Worm (Caenorhabditis elegans) whole organism, L1 larva: ENCODE results near the gene noa-1.

Experiments used
- C34B4.2 ChIP-seq: sonication (generic microtip); optimal IDR thresholded peaks from 2 replicates; lab custom pipeline; 2017; ENCODE audit warnings: mild to moderate bottlenecking, missing genetic modification characterization, missing compliant biosample characterization
- aha-1 ChIP-seq: fragments of 150-350 bp; optimal IDR thresholded peaks from 2 replicates; lab custom pipeline; 2014; ENCODE audit warnings: missing biosample characterization, missing genetic modification characterization
- ama-1 ChIP-seq: fragments of 150-350 bp; optimal IDR thresholded peaks from 2 replicates; lab custom pipeline; 2014
- blmp-1 ChIP-seq: fragments of 150-350 bp; optimal IDR thresholded peaks from 2 replicates; lab custom pipeline; 2014; ENCODE audit warnings: missing biosample characterization, missing genetic modification characterization
- ceh-63 ChIP-seq: fragments of 200-800 bp; sonication (Bioruptor generic); optimal IDR thresholded peaks from 2 replicates; lab custom pipeline; 2018; ENCODE audit warnings: mild to moderate bottlenecking, missing genetic modification characterization, missing compliant biosample characterization
- ceh-82 ChIP-seq, 3 experiments: fragments of 150-350 bp in 1 of 3; sonication (generic microtip) in 2 of 3; optimal IDR thresholded peaks; 2 replicates each; lab custom pipeline; 2014 to 2017; ENCODE audit warnings: missing biosample characterization in 3 of 3, missing genetic modification characterization in 3 of 3
- ceh-88 ChIP-seq: fragments of 200-800 bp; sonication (Bioruptor generic); IDR thresholded peaks from 2 replicates; pipeline ENCODE4 v1.3.6; 2022; ENCODE audit warnings: missing genetic modification characterization, missing compliant biosample characterization
- ces-1 ChIP-seq: fragments of 150-350 bp; optimal IDR thresholded peaks from 2 replicates; lab custom pipeline; 2014; ENCODE audit warnings: missing biosample characterization, missing genetic modification reagents, missing genetic modification characterization
- dpl-1 ChIP-seq, 3 experiments: fragments of 150-350 bp in 2 of 3; sonication (generic microtip) in 1 of 3; optimal IDR thresholded peaks; 2 replicates each; lab custom pipeline; 2014 to 2017; ENCODE audit warnings: missing biosample characterization in 3 of 3, missing genetic modification characterization in 3 of 3, missing genetic modification reagents in 3 of 3
- dsc-1 ChIP-seq: sonication (generic microtip); optimal IDR thresholded peaks from 2 replicates; lab custom pipeline; 2016; ENCODE audit warnings: mild to moderate bottlenecking, missing genetic modification characterization, missing compliant biosample characterization
- efl-1 ChIP-seq, 4 experiments: fragments of 150-350 bp; optimal IDR thresholded peaks in 3 of 4; peaks in 1 of 4; 1 replicate in 1 of 4; 2 replicates in 3 of 4; lab custom pipeline; 2014; ENCODE audit warnings: missing biosample characterization in 2 of 4, missing genetic modification characterization in 2 of 4, missing genetic modification reagents in 2 of 4
- efl-3 ChIP-seq: fragments of 200-800 bp; sonication (Bioruptor generic); optimal IDR thresholded peaks from 2 replicates; lab custom pipeline; 2018; ENCODE audit warnings: mild to moderate bottlenecking, missing genetic modification characterization, missing compliant biosample characterization
- egl-13 ChIP-seq: sonication (generic microtip); optimal IDR thresholded peaks from 2 replicates; lab custom pipeline; 2016; ENCODE audit warnings: missing genotype, missing genetic modification reagents, missing genetic modification characterization, missing compliant biosample characterization
- egl-27 ChIP-seq, 2 experiments: fragments of 150-350 bp in 1 of 2; sonication (generic microtip); optimal IDR thresholded peaks; 3 replicates each; lab custom pipeline; 2017 to 2018; ENCODE audit warnings: missing biosample characterization in 2 of 2, missing genetic modification characterization in 2 of 2, missing genetic modification reagents in 2 of 2
- elt-2 ChIP-seq: sonication (generic microtip); optimal IDR thresholded peaks from 2 replicates; lab custom pipeline; 2016; ENCODE audit warnings: missing genetic modification characterization, mild to moderate bottlenecking, inconsistent platforms, missing compliant biosample characterization, missing genetic modification reagents
- ets-5 ChIP-seq: fragments of 200-800 bp; sonication (Bioruptor generic); IDR thresholded peaks from 2 replicates; pipeline ENCODE4 v1.3.6; 2022; ENCODE audit warnings: missing genetic modification characterization, missing compliant biosample characterization
- fkh-4 ChIP-seq: sonication (generic microtip); optimal IDR thresholded peaks from 2 replicates; lab custom pipeline; 2016; ENCODE audit warnings: missing compliant biosample characterization, missing genetic modification characterization, borderline replicate concordance
- grh-1 ChIP-seq: fragments of 200-800 bp; sonication (Bioruptor generic); IDR thresholded peaks from 2 replicates; pipeline ENCODE4 v1.3.6; 2022; ENCODE audit warnings: missing genetic modification reagents, missing genetic modification characterization, missing compliant biosample characterization
- hlh-17 ChIP-seq: fragments of 200-800 bp; sonication (Bioruptor generic); optimal IDR thresholded peaks from 2 replicates; lab custom pipeline; 2018; ENCODE audit warnings: missing genetic modification characterization, mild to moderate bottlenecking, missing compliant biosample characterization, moderate library complexity, borderline replicate concordance
- hlh-4 ChIP-seq: sonication (generic microtip); optimal IDR thresholded peaks from 2 replicates; lab custom pipeline; 2016; ENCODE audit warnings: mild to moderate bottlenecking, missing genetic modification characterization, missing compliant biosample characterization
- hpl-2 ChIP-seq: fragments of 150-350 bp; optimal IDR thresholded peaks from 2 replicates; lab custom pipeline; 2014; ENCODE audit warnings: missing biosample characterization, missing genetic modification reagents, missing genetic modification characterization
- isw-1 ChIP-seq: fragments of 200-800 bp; sonication (Bioruptor generic); IDR thresholded peaks from 2 replicates; pipeline ENCODE4 v1.3.6; 2022; ENCODE audit warnings: missing genetic modification characterization, missing compliant biosample characterization
- jun-1 ChIP-seq: fragments of 150-350 bp; optimal IDR thresholded peaks from 2 replicates; lab custom pipeline; 2014; ENCODE audit warnings: missing biosample characterization, missing genetic modification reagents, missing genetic modification characterization
- lin-15B ChIP-seq: fragments of 150-350 bp; sonication (generic microtip); optimal IDR thresholded peaks from 3 replicates; lab custom pipeline; 2014; ENCODE audit warnings: missing biosample characterization, missing genetic modification characterization
- lin-35 ChIP-seq, 2 experiments: fragments of 150-350 bp; optimal IDR thresholded peaks; 2 replicates each; lab custom pipeline; 2014; ENCODE audit warnings: missing biosample characterization in 2 of 2, missing genetic modification characterization in 2 of 2, missing genetic modification reagents in 2 of 2
- mab-9 ChIP-seq: fragments of 200-800 bp; sonication (Bioruptor generic); IDR thresholded peaks from 2 replicates; pipeline ENCODE4 v1.3.6; 2022; ENCODE audit warnings: missing genetic modification reagents, missing genetic modification characterization, missing compliant biosample characterization
- mdl-1 ChIP-seq, 2 experiments: fragments of 150-350 bp; optimal IDR thresholded peaks; 2 replicates each; lab custom pipeline; 2014 to 2017; ENCODE audit warnings: missing biosample characterization in 2 of 2, missing genetic modification characterization in 2 of 2, inconsistent platforms in 1 of 2
- mef-2 ChIP-seq: fragments of 150-350 bp; optimal IDR thresholded peaks from 2 replicates; lab custom pipeline; 2014; ENCODE audit warnings: missing biosample characterization, missing genetic modification characterization
- nhr-11 ChIP-seq: fragments of 150-350 bp; optimal IDR thresholded peaks from 2 replicates; lab custom pipeline; 2014; ENCODE audit warnings: missing biosample characterization, missing genetic modification characterization
- nhr-19 ChIP-seq: fragments of 200-800 bp; sonication (Bioruptor generic); conservative IDR thresholded peaks from 2 replicates; pipeline ENCODE4 v1.3.6; 2022; ENCODE audit warnings: missing genetic modification characterization, missing compliant biosample characterization
- nhr-20 ChIP-seq: sonication (generic microtip); optimal IDR thresholded peaks from 2 replicates; lab custom pipeline; 2016; ENCODE audit warnings: mild to moderate bottlenecking, missing genetic modification characterization, missing compliant biosample characterization
- nhr-28 ChIP-seq: fragments of 150-350 bp; optimal IDR thresholded peaks from 2 replicates; lab custom pipeline; 2014; ENCODE audit warnings: missing biosample characterization, missing genetic modification characterization
- nhr-71 ChIP-seq: sonication (generic microtip); optimal IDR thresholded peaks from 2 replicates; lab custom pipeline; 2016; ENCODE audit warnings: mild to moderate bottlenecking, missing genetic modification characterization, moderate library complexity, missing compliant biosample characterization
- nhr-77 ChIP-seq: fragments of 150-350 bp; optimal IDR thresholded peaks from 2 replicates; lab custom pipeline; 2014; ENCODE audit warnings: missing biosample characterization, missing genetic modification characterization
- nhr-84 ChIP-seq: sonication (generic microtip); optimal IDR thresholded peaks from 2 replicates; lab custom pipeline; 2017; ENCODE audit warnings: missing biosample characterization, missing genetic modification characterization
- nhr-85 ChIP-seq: sonication (generic microtip); peaks from one replicate; lab custom pipeline; 2016; ENCODE audit warnings: missing genetic modification characterization, inconsistent platforms, missing compliant biosample characterization
- pqm-1 ChIP-seq: sonication (generic microtip); optimal IDR thresholded peaks from 3 replicates; lab custom pipeline; 2017; ENCODE audit warnings: missing biosample characterization, missing genetic modification characterization
- snpc-4 ChIP-seq: fragments of 150-350 bp; optimal IDR thresholded peaks from 2 replicates; lab custom pipeline; 2014; ENCODE audit warnings: missing biosample characterization, missing genetic modification characterization
- sox-4 ChIP-seq: sonication (generic microtip); optimal IDR thresholded peaks from 2 replicates; lab custom pipeline; 2016; ENCODE audit warnings: missing genetic modification characterization, missing compliant biosample characterization
- sptf-1 ChIP-seq: fragments of 150-350 bp; optimal IDR thresholded peaks from 2 replicates; lab custom pipeline; 2014; ENCODE audit warnings: missing biosample characterization, missing genetic modification characterization
- sup-37 ChIP-seq: fragments of 200-800 bp; sonication (Bioruptor generic); optimal IDR thresholded peaks from 2 replicates; lab custom pipeline; 2018; ENCODE audit warnings: mild to moderate bottlenecking, missing genetic modification characterization, missing compliant biosample characterization
- swsn-7 ChIP-seq: sonication (generic microtip); optimal IDR thresholded peaks from 2 replicates; lab custom pipeline; 2016; ENCODE audit warnings: missing genetic modification characterization, missing compliant biosample characterization
- tbx-2 ChIP-seq: sonication (generic microtip); optimal IDR thresholded peaks from 2 replicates; lab custom pipeline; 2016; ENCODE audit warnings: missing genetic modification characterization, missing compliant biosample characterization
- tlp-1 ChIP-seq: fragments of 150-350 bp; optimal IDR thresholded peaks from 2 replicates; lab custom pipeline; 2014; ENCODE audit warnings: missing biosample characterization, missing genetic modification characterization
- unc-130 ChIP-seq: fragments of 150-350 bp; optimal IDR thresholded peaks from 2 replicates; lab custom pipeline; 2017; ENCODE audit warnings: missing biosample characterization, missing genetic modification characterization, inconsistent platforms
- unc-30 ChIP-seq: sonication (generic microtip); optimal IDR thresholded peaks from 2 replicates; lab custom pipeline; 2017; ENCODE audit warnings: missing biosample characterization, missing genetic modification characterization
- unc-98 ChIP-seq: fragments of 200-800 bp; sonication (Bioruptor generic); IDR thresholded peaks from 2 replicates; pipeline ENCODE4 v1.3.6; 2022; ENCODE audit warnings: missing genetic modification characterization, missing compliant biosample characterization
- xbp-1 ChIP-seq: sonication (generic microtip); optimal IDR thresholded peaks from 2 replicates; lab custom pipeline; 2016; ENCODE audit warnings: missing genetic modification characterization, missing compliant biosample characterization
- zip-4 ChIP-seq: fragments of 200-800 bp; sonication (Bioruptor generic); optimal IDR thresholded peaks from 2 replicates; lab custom pipeline; 2018; ENCODE audit warnings: mild to moderate bottlenecking, missing genetic modification characterization, moderate library complexity, missing compliant biosample characterization
- ztf-11 ChIP-seq, 2 experiments: sonication (generic microtip); optimal IDR thresholded peaks; 2 replicates each; lab custom pipeline; 2016 to 2017; ENCODE audit warnings: missing genetic modification characterization in 2 of 2, missing biosample characterization in 1 of 2, missing compliant biosample characterization in 1 of 2

Gene noa-1

DNA sequence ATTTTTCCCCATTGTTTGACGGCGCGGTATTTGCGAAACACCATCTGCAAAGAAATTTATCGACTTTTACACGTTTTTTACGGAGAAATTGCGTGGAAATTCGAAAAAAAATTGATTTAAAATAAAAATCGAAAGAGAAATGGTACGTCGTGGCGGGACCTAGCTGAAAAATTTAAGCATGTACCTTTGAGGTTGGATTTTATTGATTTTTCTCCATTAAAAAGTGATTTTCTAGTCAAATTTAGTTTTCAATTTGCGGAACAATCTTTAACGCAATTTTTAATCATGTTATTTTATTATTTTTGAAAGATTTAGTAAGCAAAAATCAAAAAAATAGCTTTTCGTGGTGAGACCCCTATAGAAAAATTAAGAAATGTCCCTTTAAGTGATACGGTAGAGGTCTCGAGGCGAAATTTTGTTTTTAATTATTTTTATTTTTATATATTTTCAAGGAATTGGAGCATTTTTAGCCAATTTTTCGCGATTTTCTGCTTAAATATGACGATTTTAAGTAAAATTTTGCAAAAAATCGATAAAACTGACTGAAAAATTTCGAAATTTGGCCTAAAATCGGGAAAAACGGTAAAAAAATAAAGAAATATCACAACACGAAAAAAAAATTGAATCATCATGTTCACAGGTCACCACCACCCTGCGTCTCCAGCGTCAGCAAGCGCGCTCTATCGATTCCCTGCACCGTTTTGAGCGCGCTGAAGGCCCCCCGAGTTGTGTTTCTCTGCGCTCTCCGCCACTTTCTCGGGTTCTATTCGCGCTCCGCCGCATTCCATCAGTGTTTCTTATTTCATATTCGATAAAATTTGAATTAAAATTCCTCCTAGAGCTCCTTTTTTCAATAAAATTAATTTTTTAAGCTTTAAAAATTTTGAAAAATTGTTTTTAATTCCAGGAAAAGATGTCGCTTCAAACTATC is 34.4 kb upstream of the noa-1 start, which contains the start of the genes mrpl-37 and lin-38 (continued):
- TF ChIP-seq grh-1, result no peak
- no peak for TF ChIP-seq ceh-63 (GFP tag; lab: Kevin White, UChicago)
- TF ChIP-seq blmp-1, result peak; percentile 23
- no peak for TF ChIP-seq ama-1 (lab: Kevin White, UChicago)
- no peak for TF ChIP-seq hpl-2
- TF ChIP-seq ztf-11 (tag; optimal IDR thresholded peaks at IDR 0.05; lab: Kevin White, UChicago), result no peak
- no peak; the same call in 1 of the 2 replicates for TF ChIP-seq unc-98
- TF ChIP-seq dpl-1 (GFP tag; optimal IDR thresholded peaks at IDR 0.05; lab: Kevin White, UChicago), result peak; percentile 58 to 77 (median 69)
- TF ChIP-seq efl-3 (GFP tag; lab: Kevin White, UChicago), result no peak
- peak; percentile 35 for TF ChIP-seq egl-13
- no peak for TF ChIP-seq nhr-84
- peak; percentile 97 for TF ChIP-seq lin-15B (tag; lab: Kevin White, UChicago)
- no peak for TF ChIP-seq hlh-4 (tag; lab: Kevin White, UChicago)
- TF ChIP-seq sox-4 (tag; lab: Kevin White, UChicago), result no peak
- no peak for TF ChIP-seq swsn-7
- no peak for TF ChIP-seq tlp-1 (tag; lab: Kevin White, UChicago)
- TF ChIP-seq tbx-2, result peak; percentile 54
- TF ChIP-seq aha-1, result no peak
- peak; percentile 80 to 83 for TF ChIP-seq lin-35 (GFP tag; optimal IDR thresholded peaks at IDR 0.05; lab: Kevin White, UChicago)
- no peak for TF ChIP-seq unc-30 (tag; lab: Kevin White, UChicago)
- no peak for TF ChIP-seq nhr-71 (tag; lab: Kevin White, UChicago)
- TF ChIP-seq unc-130 (tag; lab: Kevin White, UChicago), result peak; percentile 60
- TF ChIP-seq mef-2, result no peak
- TF ChIP-seq dsc-1 (tag; lab: Kevin White, UChicago), result no peak
- no peak for TF ChIP-seq nhr-11 (tag; lab: Kevin White, UChicago)
- TF ChIP-seq nhr-19 (GFP tag; lab: Robert Waterston, UW), result peak; percentile 53
- TF ChIP-seq mab-9 (GFP tag; lab: Robert Waterston, UW), result no peak
- TF ChIP-seq pqm-1 (tag; lab: Kevin White, UChicago), result no peak
- TF ChIP-seq nhr-77 (tag; lab: Kevin White, UChicago), result peak; percentile 91
- TF ChIP-seq egl-27 (tag; optimal IDR thresholded peaks at IDR 0.05; lab: Kevin White, UChicago), result no peak
- TF ChIP-seq jun-1 (tag; lab: Kevin White, UChicago), result peak; percentile 28
- no peak for TF ChIP-seq ets-5
- TF ChIP-seq hlh-17 (GFP tag; lab: Kevin White, UChicago), result no peak
- TF ChIP-seq zip-4 (GFP tag; lab: Kevin White, UChicago), result no peak
- no peak for TF ChIP-seq fkh-4
- TF ChIP-seq ceh-88 (GFP tag; lab: Robert Waterston, UW), result peak; percentile 38; the same call in 1 of the 2 replicates
- no peak for TF ChIP-seq elt-2 (tag; lab: Kevin White, UChicago)
- no peak for TF ChIP-seq nhr-28 (tag; lab: Kevin White, UChicago)
- TF ChIP-seq nhr-85 (tag; lab: Kevin White, UChicago), result peak; percentile 41
- no peak for TF ChIP-seq sup-37 (GFP tag; lab: Kevin White, UChicago)
- peak; percentile 54 for TF ChIP-seq xbp-1 (tag; lab: Kevin White, UChicago)
- TF ChIP-seq isw-1 (GFP tag; lab: Robert Waterston, UW), result peak; percentile 32; the same call in 1 of the 2 replicates
- TF ChIP-seq snpc-4 (tag; lab: Kevin White, UChicago), result peak; percentile 48
- TF ChIP-seq nhr-20 (tag; lab: Kevin White, UChicago), result no peak
- TF ChIP-seq efl-1 (optimal IDR thresholded peaks at IDR 0.05; lab: Kevin White, UChicago), result peak; percentile 75 to 87
- peak; percentile 75 to 95 for TF ChIP-seq efl-1 (GFP tag; optimal IDR thresholded peaks at IDR 0.05 in 1 of 2; lab: Kevin White, UChicago)
- peak in 2 of 3 experiments; percentile 10 to 81 for TF ChIP-seq ceh-82 (tag; optimal IDR thresholded peaks at IDR 0.05; lab: Kevin White, UChicago)
- TF ChIP-seq sptf-1 (tag; lab: Kevin White, UChicago), result no peak
- peak in 1 of 2 experiments; percentile 49 for TF ChIP-seq mdl-1 (tag; optimal IDR thresholded peaks at IDR 0.05; lab: Kevin White, UChicago)
- TF ChIP-seq C34B4.2 (tag; lab: Kevin White, UChicago), result no peak
- TF ChIP-seq ces-1 (GFP tag; lab: Kevin White, UChicago), result no peak
